Worm (Caenorhabditis elegans): ENCODE results near the gene C47E12.13.
A peak's percentile ranks its signal among the peaks of the same experiment; 100 is the strongest.

C47E12.13 gene

ce11 chrIV:9994895-9995394 lies 11.7 kb downstream of the C47E12.13 start, which contains the start of gene uba-1 (continued):
- peak; percentile 36 for TF ChIP-seq nhr-25 (tag; optimal IDR thresholded peaks at IDR 0.05; ENCODE audit: borderline replicate concordance, insufficient read depth)
- TF ChIP-seq F44E2.7 (GFP tag; IDR thresholded peaks at IDR 0.05), result no peak
- 0 out of 2 replicates have a peak, but pooled peaks have one; percentile 41 for TF ChIP-seq nhr-42 (GFP tag; IDR thresholded peaks at IDR 0.05)
- TF ChIP-seq Y105C5A.15 (GFP tag; IDR thresholded peaks at IDR 0.05), result 0 out of 2 replicates have a peak, but pooled peaks have one; percentile 18
- TF ChIP-seq duxl-1 (tag; optimal IDR thresholded peaks at IDR 0.05; ENCODE audit: poor library complexity), result peak; percentile 4
- TF ChIP-seq ztf-11 (tag; optimal IDR thresholded peaks at IDR 0.05), result no peak
- TF ChIP-seq nhr-77 (tag; optimal IDR thresholded peaks at IDR 0.05), result peak; percentile 19
- no peak for TF ChIP-seq spr-3 (GFP tag; optimal IDR thresholded peaks at IDR 0.05)
- peak; percentile 56 for TF ChIP-seq rbr-2 (tag; optimal IDR thresholded peaks at IDR 0.05)
- 0 out of 2 replicates have a peak, but pooled peaks have one; percentile 14 for TF ChIP-seq ctbp-1 (GFP tag; IDR thresholded peaks at IDR 0.05)
- no peak for TF ChIP-seq hif-1 (tag; optimal IDR thresholded peaks at IDR 0.05)
- TF ChIP-seq nhr-10 (tag; optimal IDR thresholded peaks at IDR 0.05), result no peak
- TF ChIP-seq lin-13 (GFP tag; optimal IDR thresholded peaks at IDR 0.05), result no peak

- peak; percentile 13 for TF ChIP-seq dve-1 (tag; optimal IDR thresholded peaks at IDR 0.05; ENCODE audit: insufficient read depth)
- peak; percentile 36 for TF ChIP-seq lin-38 (GFP tag; IDR thresholded peaks at IDR 0.05)
- peak; percentile 35 for TF ChIP-seq nhr-6 (tag; optimal IDR thresholded peaks at IDR 0.05)
- TF ChIP-seq zfp-3 (GFP tag; conservative IDR thresholded peaks at IDR 0.05), result no peak
- peak in 1 of 2 experiments; percentile 6 for TF ChIP-seq unc-62 (GFP tag; optimal IDR thresholded peaks at IDR 0.05 in 1 of 2)
- no peak for TF ChIP-seq unc-62 (tag; optimal IDR thresholded peaks at IDR 0.05)
- TF ChIP-seq ztf-7 (tag; optimal IDR thresholded peaks at IDR 0.05), result no peak
- TF ChIP-seq T20F7.1 (GFP tag; optimal IDR thresholded peaks at IDR 0.05), result peak; percentile 31
- no peak for TF ChIP-seq daf-16 (GFP tag; optimal IDR thresholded peaks at IDR 0.05)
- TF ChIP-seq daf-16 (tag; optimal IDR thresholded peaks at IDR 0.05), result peak; percentile 55
- peak; percentile 67 for TF ChIP-seq nhr-28 (tag; optimal IDR thresholded peaks at IDR 0.05)
- no peak for TF ChIP-seq mes-2 (tag; optimal IDR thresholded peaks at IDR 0.05; ENCODE audit: poor library complexity, severe bottlenecking)
- no peak for TF ChIP-seq mep-1 (tag; optimal IDR thresholded peaks at IDR 0.05)
- peak; percentile 26 for TF ChIP-seq hlh-11 (tag; optimal IDR thresholded peaks at IDR 0.05)
- TF ChIP-seq lin-13 (GFP tag; optimal IDR thresholded peaks at IDR 0.05), result peak; percentile 22
- 0 out of 2 replicates have a peak, but pooled peaks have one; percentile 28 for TF ChIP-seq snpc-1.2 (GFP tag; IDR thresholded peaks at IDR 0.05)
- TF ChIP-seq aha-1 (tag), result peak; percentile 88
- TF ChIP-seq F44E2.7 (GFP tag; IDR thresholded peaks at IDR 0.05), result no peak
- 0 out of 2 replicates have a peak, but pooled peaks have one; percentile 6 for TF ChIP-seq nhr-41 (GFP tag; IDR thresholded peaks at IDR 0.05)
- no peak for TF ChIP-seq jun-1 (tag; optimal IDR thresholded peaks at IDR 0.05)
- 0 out of 2 replicates have a peak, but pooled peaks have one; percentile 5 for TF ChIP-seq saeg-2 (GFP tag; IDR thresholded peaks at IDR 0.05)
Measured at ce11 chrIV:9993403-9994132, 13.1 kb downstream of the C47E12.13 start.

ce11 chrIV:9989416-9989815 lies 17.3 kb downstream of the C47E12.13 start:
- TF ChIP-seq T26A8.4 (GFP tag; IDR thresholded peaks at IDR 0.05) (0 out of 2 replicates have a peak, but pooled peaks have one; percentile 9), aha-1 (tag) (peak; percentile 55), gei-8 (GFP tag; optimal IDR thresholded peaks at IDR 0.05) (peak; percentile 7), D1046.2 (GFP tag; IDR thresholded peaks at IDR 0.05) (no peak), zfp-3 (GFP tag; conservative IDR thresholded peaks at IDR 0.05) (0 out of 2 replicates have a peak, but pooled peaks have one; percentile 19), daf-19 (GFP tag; conservative IDR thresholded peaks at IDR 0.05) (no peak), lin-38 (GFP tag; IDR thresholded peaks at IDR 0.05) (peak; percentile 36; the same call in 1 of the 2 replicates), php-3 (GFP tag; IDR thresholded peaks at IDR 0.05) (no peak), ama-1 (optimal IDR thresholded peaks at IDR 0.05) (peak; percentile 40)
